Fruit fly (Drosophila melanogaster): Measurements from ENCODE around the gene CG14949.

DNA sequence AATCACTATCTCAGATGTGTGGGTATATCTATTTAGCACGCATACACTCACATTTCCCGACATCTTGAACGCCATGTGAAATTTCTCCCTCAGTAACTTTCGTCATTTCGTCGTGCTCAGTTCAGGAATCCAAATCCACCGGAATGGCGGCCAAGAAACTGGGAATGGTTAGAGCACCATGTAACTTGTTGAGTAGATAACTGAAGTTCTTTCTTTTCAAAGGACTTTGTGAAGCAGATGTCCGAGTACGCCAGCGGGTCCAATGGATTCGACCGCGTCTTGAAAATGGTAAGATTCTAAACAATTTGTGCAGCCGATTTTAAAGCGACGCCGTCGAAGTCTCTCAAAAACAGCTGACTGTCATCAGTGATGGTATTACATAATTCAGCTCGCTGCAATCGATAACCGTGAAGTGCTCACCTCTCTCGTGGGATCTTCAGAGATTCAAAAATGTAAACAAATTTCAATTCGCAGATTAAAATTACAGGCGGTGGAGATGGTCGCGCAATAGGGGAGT, 44.0 kb downstream of the CG14949 start, which contains the start of the genes CG16985 and CG12182:
- TF ChIP-seq CG8478 (optimal IDR thresholded peaks at IDR 0.05): no peak
- no peak for TF ChIP-seq psq (optimal IDR thresholded peaks at IDR 0.05)
